Worm (Caenorhabditis elegans) whole organism, midembryonic: Measurements from ENCODE around the gene str-38.

ENCODE experiments used
- T22C8.4 ChIP-seq: fragments of 200-800 bp; sonication (Bioruptor generic); IDR thresholded peaks from 2 replicates; pipeline ENCODE4 v1.3.6; 2022; ENCODE audit warnings: missing genetic modification characterization, missing compliant biosample characterization
- cog-1 ChIP-seq: sonication (generic microtip); optimal IDR thresholded peaks from 2 replicates; lab custom pipeline; 2016; ENCODE audit warnings: missing genetic modification characterization, missing compliant biosample characterization
- flt-1 ChIP-seq: fragments of 200-800 bp; sonication (Bioruptor generic); IDR thresholded peaks from 2 replicates; pipeline ENCODE4 v1.3.6; 2022; ENCODE audit warnings: missing genetic modification characterization, missing compliant biosample characterization
- klf-2 ChIP-seq: fragments of 200-800 bp; sonication (Bioruptor generic); conservative IDR thresholded peaks from 2 replicates; pipeline ENCODE4 v1.3.6; 2022; ENCODE audit warnings: missing genetic modification reagents, missing genetic modification characterization, missing compliant biosample characterization
- med-1 ChIP-seq: sonication (generic microtip); optimal IDR thresholded peaks from 2 replicates; lab custom pipeline; 2017; ENCODE audit warnings: missing genetic modification characterization, mild to moderate bottlenecking, missing compliant biosample characterization, antibody characterized with exemption, missing genetic modification reagents; ENCODE audit not compliant: insufficient read depth
- ref-1 ChIP-seq: fragments of 200-800 bp; sonication (Bioruptor generic); conservative IDR thresholded peaks from 2 replicates; pipeline ENCODE4 v1.3.6; 2022; ENCODE audit warnings: missing genetic modification reagents, missing genetic modification characterization, missing compliant biosample characterization
- tab-1 ChIP-seq: fragments of 200-800 bp; sonication (Bioruptor generic); IDR thresholded peaks from 2 replicates; pipeline ENCODE4 v1.3.6; 2022; ENCODE audit warnings: missing genetic modification characterization, missing compliant biosample characterization
- ztf-23 ChIP-seq: fragments of 200-800 bp; sonication (Bioruptor generic); IDR thresholded peaks from 2 replicates; pipeline ENCODE4 v1.3.6; 2022; ENCODE audit warnings: missing genetic modification reagents, missing genetic modification characterization, missing compliant biosample characterization
- ztf-29 ChIP-seq: fragments of 200-800 bp; sonication (Bioruptor generic); IDR thresholded peaks from 2 replicates; pipeline ENCODE4 v1.3.6; 2022; ENCODE audit warnings: missing genetic modification reagents, missing genetic modification characterization, missing compliant biosample characterization

Gene str-38

ce11 chrV:15732209-15732608 lies at the start of gene str-38:
str-38 (minus strand) TSS chrV:15732309.
- TF ChIP-seq ztf-23 (GFP tag; lab: Robert Waterston, UW) (no peak), ref-1 (GFP tag; lab: Robert Waterston, UW) (no peak), med-1 (GFP tag; lab: Kevin White, UChicago) (no peak), T22C8.4 (GFP tag; lab: Robert Waterston, UW) (no peak), ztf-29 (no peak)

- TF ChIP-seq flt-1 (GFP tag; lab: Robert Waterston, UW), result no peak
- TF ChIP-seq med-1 (GFP tag; lab: Kevin White, UChicago), result no peak
- no peak for TF ChIP-seq ztf-23 (GFP tag; lab: Robert Waterston, UW)
- TF ChIP-seq cog-1 (tag; lab: Kevin White, UChicago), result no peak
- TF ChIP-seq klf-2, result no peak
- TF ChIP-seq ztf-29, result no peak
- TF ChIP-seq tab-1 (GFP tag; lab: Robert Waterston, UW), result no peak
- no peak for TF ChIP-seq T22C8.4 (GFP tag; lab: Robert Waterston, UW)
- no peak for TF ChIP-seq ref-1 (GFP tag; lab: Robert Waterston, UW)
These were observed 49.0 kb upstream of the str-38 start, which contains the start of gene T26E4.2 for ce11 chrV:15781086-15781485. T26E4.2 (plus strand) TSS chrV:15781386.

- TF ChIP-seq flt-1 (GFP tag; lab: Robert Waterston, UW) (no peak), ref-1 (GFP tag; lab: Robert Waterston, UW) (no peak), ztf-23 (GFP tag; lab: Robert Waterston, UW) (no peak), med-1 (GFP tag; lab: Kevin White, UChicago) (no peak), tab-1 (GFP tag; lab: Robert Waterston, UW) (no peak), ztf-29 (no peak), T22C8.4 (GFP tag; lab: Robert Waterston, UW) (no peak), cog-1 (tag; lab: Kevin White, UChicago) (no peak), klf-2 (no peak)
These were observed 47.1 kb upstream of the str-38 start, which contains the start of the genes nhr-285 and irld-52 for ce11 chrV:15779128-15779729. nhr-285 (minus strand) TSS chrV:15779228. irld-52 (plus strand) TSS chrV:15779679.

- TF ChIP-seq ref-1 (GFP tag; lab: Robert Waterston, UW) (no peak), cog-1 (tag; lab: Kevin White, UChicago) (no peak), tab-1 (GFP tag; lab: Robert Waterston, UW) (no peak), med-1 (GFP tag; lab: Kevin White, UChicago) (no peak), klf-2 (no peak), T22C8.4 (GFP tag; lab: Robert Waterston, UW) (no peak), ztf-23 (GFP tag; lab: Robert Waterston, UW) (no peak), ztf-29 (no peak), flt-1 (GFP tag; lab: Robert Waterston, UW) (no peak)
These were observed 44.5 kb upstream of the str-38 start, which contains the start of gene nhr-283 for ce11 chrV:15776651-15777050. nhr-283 (minus strand) TSS chrV:15776751.

- TF ChIP-seq ztf-29, result no peak
These were observed 41.8 kb upstream of the str-38 start for ce11 chrV:15773941-15774340.

ce11 chrV:15773141-15773540 lies 41.0 kb upstream of the str-38 start, which contains the start of gene nhr-60:
nhr-60 (minus strand) TSS chrV:15773241.
- TF ChIP-seq ztf-29, result no peak
- TF ChIP-seq klf-2, result no peak
- TF ChIP-seq ztf-23 (GFP tag; lab: Robert Waterston, UW), result no peak
- TF ChIP-seq ref-1 (GFP tag; lab: Robert Waterston, UW), result no peak
- no peak for TF ChIP-seq flt-1 (GFP tag; lab: Robert Waterston, UW)
- no peak for TF ChIP-seq T22C8.4 (GFP tag; lab: Robert Waterston, UW)
- TF ChIP-seq cog-1 (tag; lab: Kevin White, UChicago), result no peak
- TF ChIP-seq tab-1 (GFP tag; lab: Robert Waterston, UW), result no peak
- no peak for TF ChIP-seq med-1 (GFP tag; lab: Kevin White, UChicago)

- TF ChIP-seq med-1 (GFP tag; lab: Kevin White, UChicago), result no peak
- TF ChIP-seq flt-1 (GFP tag; lab: Robert Waterston, UW), result no peak
- no peak for TF ChIP-seq klf-2
- no peak for TF ChIP-seq cog-1 (tag; lab: Kevin White, UChicago)
- TF ChIP-seq ref-1 (GFP tag; lab: Robert Waterston, UW), result no peak
- TF ChIP-seq ztf-29, result no peak
- no peak for TF ChIP-seq ztf-23 (GFP tag; lab: Robert Waterston, UW)
- no peak for TF ChIP-seq tab-1 (GFP tag; lab: Robert Waterston, UW)
- TF ChIP-seq T22C8.4 (GFP tag; lab: Robert Waterston, UW), result no peak
These were observed 37.0 kb upstream of the str-38 start, which contains the start of gene F57A10.4 for ce11 chrV:15769072-15769471. F57A10.4 (plus strand) TSS chrV:15769438.

- TF ChIP-seq tab-1 (GFP tag; lab: Robert Waterston, UW), result peak; percentile 75
- TF ChIP-seq ref-1 (GFP tag; lab: Robert Waterston, UW), result 0 out of 2 replicates have a peak, but pooled peaks have one; percentile 11
- peak; percentile 39; the same call in 1 of the 2 replicates for TF ChIP-seq flt-1 (GFP tag; lab: Robert Waterston, UW)
- TF ChIP-seq T22C8.4 (GFP tag; lab: Robert Waterston, UW), result peak; percentile 22; the same call in 1 of the 2 replicates
- 0 out of 2 replicates have a peak, but pooled peaks have one; percentile 57 for TF ChIP-seq ztf-23 (GFP tag; lab: Robert Waterston, UW)
These were observed 35.3 kb upstream of the str-38 start for ce11 chrV:15767385-15767784.

- TF ChIP-seq tab-1 (GFP tag; lab: Robert Waterston, UW), result no peak
- peak; percentile 67; the same call in 1 of the 2 replicates for TF ChIP-seq flt-1 (GFP tag; lab: Robert Waterston, UW)
- no peak for TF ChIP-seq ref-1 (GFP tag; lab: Robert Waterston, UW)
- no peak for TF ChIP-seq T22C8.4 (GFP tag; lab: Robert Waterston, UW)
- 0 out of 2 replicates have a peak, but pooled peaks have one; percentile 54 for TF ChIP-seq klf-2
- 0 out of 2 replicates have a peak, but pooled peaks have one; percentile 53 for TF ChIP-seq ztf-23 (GFP tag; lab: Robert Waterston, UW)
- peak; percentile 38 for TF ChIP-seq cog-1 (tag; lab: Kevin White, UChicago)
- TF ChIP-seq med-1 (GFP tag; lab: Kevin White, UChicago), result no peak
- no peak for TF ChIP-seq ztf-29
These were observed 34.0 kb upstream of the str-38 start, which contains the start of the genes haf-3 and F57A10.2 for ce11 chrV:15766122-15766594. haf-3 (minus strand) TSS chrV:15766172. F57A10.2 (plus strand) TSS chrV:15766575.
